Comparison of ENCODE assay signal across 1 worm cellular context in the genomic region with DNA sequence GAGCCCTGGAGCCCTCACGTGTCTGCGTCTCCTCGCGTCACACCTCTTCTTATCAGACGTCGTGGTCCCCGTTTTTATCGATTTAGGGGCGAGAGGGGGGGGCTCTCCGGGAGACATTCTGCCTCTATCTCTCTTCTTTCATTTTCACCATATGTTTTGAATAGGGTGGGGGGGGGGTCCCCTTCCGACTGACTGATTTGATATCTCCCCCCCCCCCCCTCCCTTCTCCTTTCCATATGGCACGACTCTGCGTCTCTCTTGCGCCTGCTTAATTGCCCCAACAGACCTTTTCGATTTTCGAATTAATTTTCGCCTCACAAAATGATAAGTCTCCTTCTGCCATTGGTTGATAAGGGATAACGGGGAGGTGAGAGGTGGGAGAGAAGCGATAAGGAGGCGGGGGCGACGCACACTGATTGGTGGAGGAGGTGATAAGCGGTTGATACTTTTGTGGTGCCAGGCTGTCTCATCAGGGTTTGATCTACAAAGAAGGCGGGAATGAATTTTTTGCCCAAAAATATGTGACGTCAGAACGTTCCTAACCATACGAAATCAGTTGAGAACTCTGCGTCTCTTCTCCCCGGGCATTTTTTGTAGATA.
TF ChIP-seq lines count a peak whose summit lies in the region.

No protein-coding gene starts in this region.

TF ChIP-seq in whole organism, L1 larva, 84 proteins besides CTCF, POLR2A, EP300 and RAD21 (continued from another document):
- no peak for TF ChIP-seq mef-2 (tag; optimal IDR thresholded peaks at IDR 0.05; lab: Kevin White, UChicago)
- no peak for TF ChIP-seq nhr-71 (tag; optimal IDR thresholded peaks at IDR 0.05; lab: Kevin White, UChicago)
- TF ChIP-seq pqm-1 (tag; optimal IDR thresholded peaks at IDR 0.05; lab: Kevin White, UChicago), result no peak
- TF ChIP-seq C04F5.9 (tag; optimal IDR thresholded peaks at IDR 0.05; lab: Kevin White, UChicago), result no peak
- TF ChIP-seq unc-62 (GFP tag; optimal IDR thresholded peaks at IDR 0.05; lab: Kevin White, UChicago), result no peak
- peak; percentile 57 to 73 for TF ChIP-seq lsy-2 (tag; optimal IDR thresholded peaks at IDR 0.05; lab: Kevin White, UChicago)
- no peak for TF ChIP-seq nhr-11 (tag; optimal IDR thresholded peaks at IDR 0.05; lab: Kevin White, UChicago)
- no peak for TF ChIP-seq isw-1 (GFP tag; IDR thresholded peaks at IDR 0.05; lab: Robert Waterston, UW)
- peak; percentile 71 for TF ChIP-seq dsc-1 (tag; optimal IDR thresholded peaks at IDR 0.05; lab: Kevin White, UChicago)
- no peak for TF ChIP-seq egl-13 (tag; optimal IDR thresholded peaks at IDR 0.05; lab: Kevin White, UChicago)
- no peak for TF ChIP-seq mdl-1 (tag; optimal IDR thresholded peaks at IDR 0.05; lab: Kevin White, UChicago)
- TF ChIP-seq fkh-10 (GFP tag; optimal IDR thresholded peaks at IDR 0.05; lab: Kevin White, UChicago), result no peak
- TF ChIP-seq C16A3.4 (tag; optimal IDR thresholded peaks at IDR 0.05; lab: Kevin White, UChicago), result no peak
- TF ChIP-seq elt-2 (tag; optimal IDR thresholded peaks at IDR 0.05; lab: Kevin White, UChicago), result peak; percentile 8
- no peak for TF ChIP-seq ceh-63 (GFP tag; optimal IDR thresholded peaks at IDR 0.05; lab: Kevin White, UChicago)
- peak; percentile 79 for TF ChIP-seq fkh-4 (tag; optimal IDR thresholded peaks at IDR 0.05; lab: Kevin White, UChicago; ENCODE audit: borderline replicate concordance)
- peak; percentile 38 for TF ChIP-seq lin-14 (GFP tag; optimal IDR thresholded peaks at IDR 0.05; lab: Kevin White, UChicago)
- TF ChIP-seq aly-2 (tag; optimal IDR thresholded peaks at IDR 0.05; lab: Kevin White, UChicago), result no peak
- TF ChIP-seq sox-4 (tag; optimal IDR thresholded peaks at IDR 0.05; lab: Kevin White, UChicago), result no peak
- TF ChIP-seq ztf-11 (tag; optimal IDR thresholded peaks at IDR 0.05; lab: Kevin White, UChicago), result no peak
- TF ChIP-seq nhr-90 (tag; optimal IDR thresholded peaks at IDR 0.05; lab: Kevin White, UChicago; ENCODE audit: poor library complexity), result no peak
- TF ChIP-seq ztf-4 (tag; optimal IDR thresholded peaks at IDR 0.05; lab: Kevin White, UChicago), result no peak
- peak; percentile 25 for TF ChIP-seq rnt-1 (tag; optimal IDR thresholded peaks at IDR 0.05; lab: Kevin White, UChicago)
- TF ChIP-seq unc-98 (GFP tag; IDR thresholded peaks at IDR 0.05; lab: Robert Waterston, UW), result no peak
- TF ChIP-seq jun-1 (tag; optimal IDR thresholded peaks at IDR 0.05; lab: Kevin White, UChicago), result no peak
- TF ChIP-seq nhr-12 (tag; optimal IDR thresholded peaks at IDR 0.05; lab: Kevin White, UChicago), result no peak
- TF ChIP-seq nhr-85 (tag; lab: Kevin White, UChicago), result peak; percentile 43
- TF ChIP-seq nhr-28 (tag; optimal IDR thresholded peaks at IDR 0.05; lab: Kevin White, UChicago), result no peak
- TF ChIP-seq efl-1 (optimal IDR thresholded peaks at IDR 0.05; lab: Kevin White, UChicago), result no peak
- TF ChIP-seq efl-1 (GFP tag; optimal IDR thresholded peaks at IDR 0.05 in 1 of 2; lab: Kevin White, UChicago), result peak in 1 of 2 experiments; percentile 90
- no peak for TF ChIP-seq nhr-84 (tag; optimal IDR thresholded peaks at IDR 0.05; lab: Kevin White, UChicago)
- no peak for TF ChIP-seq fkh-8 (tag; optimal IDR thresholded peaks at IDR 0.05; lab: Kevin White, UChicago)
- TF ChIP-seq C34B4.2 (tag; optimal IDR thresholded peaks at IDR 0.05; lab: Kevin White, UChicago), result no peak
- no peak for TF ChIP-seq ceh-90 (tag; optimal IDR thresholded peaks at IDR 0.05; lab: Kevin White, UChicago)
- TF ChIP-seq Y116A8C.19 (tag; optimal IDR thresholded peaks at IDR 0.05; lab: Kevin White, UChicago; ENCODE audit: borderline replicate concordance), result no peak
